Fruit fly (Drosophila melanogaster) whole organism, embryonic: ENCODE results near the gene Ufsp2.

Experiments
- Bteb2 ChIP-seq: fragments of 200-800 bp; sonication (Bioruptor generic); optimal IDR thresholded peaks from 2 replicates; lab custom pipeline; 2016; ENCODE audit warnings: missing biosample characterization, missing genetic modification characterization
- CG10274 ChIP-seq: fragments of 200-800 bp; sonication (Bioruptor generic); optimal IDR thresholded peaks from 3 replicates; lab custom pipeline; 2017; ENCODE audit warnings: missing biosample characterization, mild to moderate bottlenecking, missing genetic modification characterization
- CG10366 ChIP-seq: fragments of 200-800 bp; sonication (Bioruptor generic); IDR thresholded peaks from 2 replicates; pipeline ENCODE4 v1.3.6; 2022; ENCODE audit warnings: missing biosample characterization, missing genetic modification characterization
- CG10431 ChIP-seq: fragments of 200-800 bp; sonication (Bioruptor generic); optimal IDR thresholded peaks from 3 replicates; lab custom pipeline; 2018; ENCODE audit warnings: missing biosample characterization, mild to moderate bottlenecking, missing genetic modification characterization
- CG10543 ChIP-seq: fragments of 200-800 bp; sonication (Bioruptor generic); optimal IDR thresholded peaks from 3 replicates; lab custom pipeline; 2017; ENCODE audit warnings: missing biosample characterization, mild to moderate bottlenecking, missing genetic modification characterization, moderate library complexity
- CG10979 ChIP-seq: fragments of 200-800 bp; sonication (Bioruptor generic); optimal IDR thresholded peaks from 2 replicates; lab custom pipeline; 2018; ENCODE audit warnings: missing biosample characterization, mild to moderate bottlenecking, missing genetic modification characterization, moderate library complexity
- CG12219 ChIP-seq: fragments of 200-800 bp; sonication (Bioruptor generic); optimal IDR thresholded peaks from 3 replicates; lab custom pipeline; 2018; ENCODE audit warnings: missing biosample characterization, mild to moderate bottlenecking, missing genetic modification characterization
- CG13624 ChIP-seq: fragments of 200-800 bp; sonication (Bioruptor generic); optimal IDR thresholded peaks from 2 replicates; lab custom pipeline; 2016; ENCODE audit warnings: missing biosample characterization, missing genetic modification characterization
- CG14050 ChIP-seq: fragments of 200-800 bp; sonication (Bioruptor generic); IDR thresholded peaks from 3 replicates; pipeline ENCODE4 v1.3.6; 2022; ENCODE audit warnings: missing biosample characterization, missing genetic modification characterization
- CG14441 ChIP-seq: fragments of 200-800 bp; sonication (Bioruptor generic); IDR thresholded peaks from 2 replicates; pipeline ENCODE4 v1.3.6; 2022; ENCODE audit warnings: missing biosample characterization, missing genetic modification characterization
- CG1603 ChIP-seq: fragments of 200-800 bp; sonication (Bioruptor generic); optimal IDR thresholded peaks from 2 replicates; lab custom pipeline; 2019; ENCODE audit warnings: missing biosample characterization, mild to moderate bottlenecking, missing genetic modification characterization, moderate library complexity
- CG31441 ChIP-seq: fragments of 200-800 bp; sonication (Bioruptor generic); IDR thresholded peaks from 2 replicates; pipeline ENCODE4 v1.3.6; 2022; ENCODE audit warnings: missing biosample characterization, missing genetic modification characterization
- CG34224 ChIP-seq: fragments of 200-800 bp; sonication (Bioruptor generic); IDR thresholded peaks from 3 replicates; pipeline ENCODE4 v1.3.6; 2022; ENCODE audit warnings: missing biosample characterization, missing genetic modification characterization; ENCODE audit not compliant: partially characterized antibody
- CG34422 ChIP-seq: fragments of 200-800 bp; sonication (Bioruptor generic); IDR thresholded peaks from 3 replicates; pipeline ENCODE4 v1.3.6; 2022; ENCODE audit warnings: missing biosample characterization, missing genetic modification characterization
- CG4404 ChIP-seq: fragments of 200-800 bp; sonication (Bioruptor generic); IDR thresholded peaks from 2 replicates; pipeline ENCODE4 v1.3.6; 2022; ENCODE audit warnings: missing biosample characterization, missing genetic modification characterization
- CG4820 ChIP-seq: fragments of 200-800 bp; sonication (Bioruptor generic); optimal IDR thresholded peaks from 3 replicates; lab custom pipeline; 2016; ENCODE audit warnings: missing biosample characterization, missing genetic modification characterization
- CG5953 ChIP-seq: fragments of 200-800 bp; sonication (Bioruptor generic); IDR thresholded peaks from 2 replicates; pipeline ENCODE4 v1.3.6; 2022; ENCODE audit warnings: missing biosample characterization, missing genetic modification characterization
- CG6175 ChIP-seq: fragments of 200-800 bp; sonication (Bioruptor generic); IDR thresholded peaks from 3 replicates; pipeline ENCODE4 v1.3.6; 2022; ENCODE audit warnings: missing biosample characterization, missing genetic modification characterization
- CG7357 ChIP-seq: fragments of 200-800 bp; sonication (Bioruptor generic); IDR thresholded peaks from 3 replicates; pipeline ENCODE4 v1.3.6; 2022; ENCODE audit warnings: missing biosample characterization, missing genetic modification characterization
- Elba2 ChIP-seq: fragments of 200-800 bp; sonication (Bioruptor generic); optimal IDR thresholded peaks from 3 replicates; lab custom pipeline; 2016; ENCODE audit warnings: missing biosample characterization, missing genetic modification characterization
- Hmr ChIP-seq: fragments of 200-800 bp; sonication (Bioruptor generic); optimal IDR thresholded peaks from 3 replicates; lab custom pipeline; 2017; ENCODE audit warnings: mild to moderate bottlenecking, missing biosample characterization, missing genetic modification reagents, missing genetic modification characterization
- Hr39 ChIP-seq: fragments of >200 bp; optimal IDR thresholded peaks from 2 replicates; lab custom pipeline; 2017
- Mes4 ChIP-seq: fragments of 200-800 bp; sonication (Bioruptor generic); optimal IDR thresholded peaks from 2 replicates; lab custom pipeline; 2016; ENCODE audit warnings: missing biosample characterization, missing genetic modification characterization
- NC2β ChIP-seq: fragments of 200-800 bp; sonication (Bioruptor generic); optimal IDR thresholded peaks from 2 replicates; lab custom pipeline; 2016; ENCODE audit warnings: missing biosample characterization, missing genetic modification characterization
- NK7.1 ChIP-seq: fragments of 200-800 bp; sonication (Bioruptor generic); optimal IDR thresholded peaks from 3 replicates; lab custom pipeline; 2016; ENCODE audit warnings: missing biosample characterization, missing genetic modification characterization
- Poxn ChIP-seq: fragments of 200-800 bp; sonication (Bioruptor generic); IDR thresholded peaks from 2 replicates; pipeline ENCODE4 v1.3.6; 2022; ENCODE audit warnings: missing biosample characterization, missing genetic modification characterization
- Ssrp ChIP-seq: fragments of 200-800 bp; sonication (Bioruptor generic); optimal IDR thresholded peaks from 2 replicates; lab custom pipeline; 2018; ENCODE audit warnings: missing biosample characterization, mild to moderate bottlenecking, missing genetic modification characterization, moderate library complexity
- TFAM ChIP-seq: fragments of 200-800 bp; sonication (Bioruptor generic); optimal IDR thresholded peaks from 2 replicates; lab custom pipeline; 2017; ENCODE audit warnings: missing biosample characterization, missing genetic modification characterization, inconsistent platforms
- Vsx1 ChIP-seq: fragments of 200-800 bp; sonication (Bioruptor generic); optimal IDR thresholded peaks from 2 replicates; lab custom pipeline; 2017; ENCODE audit warnings: missing biosample characterization, mild to moderate bottlenecking, missing genetic modification characterization, missing genetic modification reagents
- YL-1 ChIP-seq: fragments of 200-800 bp; sonication (Bioruptor generic); optimal IDR thresholded peaks from 3 replicates; lab custom pipeline; 2017; ENCODE audit warnings: missing biosample characterization, mild to moderate bottlenecking, missing genetic modification characterization
- ab ChIP-seq: fragments of 200-800 bp; sonication (Bioruptor generic); optimal IDR thresholded peaks from 2 replicates; lab custom pipeline; 2016; ENCODE audit warnings: missing biosample characterization, missing genetic modification characterization
- al ChIP-seq: fragments of 200-800 bp; sonication (Bioruptor generic); IDR thresholded peaks from 2 replicates; pipeline ENCODE4 v1.3.6; 2022; ENCODE audit warnings: missing biosample characterization, missing genetic modification characterization
- ap ChIP-seq: fragments of 200-800 bp; sonication (Bioruptor generic); IDR thresholded peaks from 2 replicates; pipeline ENCODE4 v1.3.6; 2022; ENCODE audit warnings: missing biosample characterization, missing genetic modification characterization
- bab2 ChIP-seq: fragments of 200-800 bp; sonication (Bioruptor generic); optimal IDR thresholded peaks from 2 replicates; lab custom pipeline; 2016; ENCODE audit warnings: missing biosample characterization, missing genetic modification characterization
- bcd ChIP-seq: fragments of 200-800 bp; sonication (Bioruptor generic); optimal IDR thresholded peaks from 2 replicates; lab custom pipeline; 2017; ENCODE audit warnings: missing biosample characterization, mild to moderate bottlenecking, missing genetic modification characterization
- da ChIP-seq: fragments of 200-800 bp; sonication (Bioruptor generic); optimal IDR thresholded peaks from 2 replicates; lab custom pipeline; 2016; ENCODE audit warnings: missing biosample characterization, missing genetic modification characterization
- dan ChIP-seq: fragments of 200-800 bp; sonication (Bioruptor generic); IDR thresholded peaks from 2 replicates; pipeline ENCODE4 v1.3.6; 2022; ENCODE audit warnings: missing biosample characterization, missing genetic modification characterization
- fu2 ChIP-seq: fragments of 200-800 bp; sonication (Bioruptor generic); optimal IDR thresholded peaks from 2 replicates; lab custom pipeline; 2016; ENCODE audit warnings: missing biosample characterization, missing genetic modification characterization
- gsb ChIP-seq: fragments of 200-800 bp; sonication (Bioruptor generic); IDR thresholded peaks from 2 replicates; pipeline ENCODE4 v1.3.6; 2022; ENCODE audit warnings: missing biosample characterization, missing genetic modification characterization
- kni ChIP-seq: fragments of 200-800 bp; sonication (Bioruptor generic); optimal IDR thresholded peaks from 3 replicates; lab custom pipeline; 2017; ENCODE audit warnings: mild to moderate bottlenecking, missing biosample characterization, missing genetic modification reagents, missing genetic modification characterization
- luna ChIP-seq: fragments of 200-800 bp; sonication (Bioruptor generic); optimal IDR thresholded peaks from 2 replicates; lab custom pipeline; 2016; ENCODE audit warnings: missing biosample characterization, missing genetic modification characterization
- nau ChIP-seq: fragments of 200-800 bp; sonication (Bioruptor generic); optimal IDR thresholded peaks from 3 replicates; lab custom pipeline; 2017; ENCODE audit warnings: missing biosample characterization, mild to moderate bottlenecking, missing genetic modification characterization, missing genetic modification reagents
- oc ChIP-seq: fragments of 200-800 bp; sonication (Bioruptor generic); optimal IDR thresholded peaks from 2 replicates; lab custom pipeline; 2018; ENCODE audit warnings: missing biosample characterization, mild to moderate bottlenecking, missing genetic modification characterization, moderate library complexity
- run ChIP-seq: fragments of 200-800 bp; sonication (Bioruptor generic); optimal IDR thresholded peaks from 3 replicates; lab custom pipeline; 2018; ENCODE audit warnings: missing biosample characterization, mild to moderate bottlenecking, missing genetic modification characterization
- sens-2 ChIP-seq: fragments of 200-800 bp; sonication (Bioruptor generic); IDR thresholded peaks from 2 replicates; pipeline ENCODE4 v1.3.6; 2022; ENCODE audit warnings: missing biosample characterization, missing genetic modification characterization
- tap ChIP-seq: fragments of 200-800 bp; optimal IDR thresholded peaks from 3 replicates; lab custom pipeline; 2019; ENCODE audit warnings: missing biosample characterization, mild to moderate bottlenecking, missing genetic modification characterization, moderate library complexity
- tna ChIP-seq: fragments of 200-800 bp; sonication (Bioruptor generic); IDR thresholded peaks from 2 replicates; pipeline ENCODE4 v1.3.6; 2022; ENCODE audit warnings: missing biosample characterization, missing genetic modification characterization; ENCODE audit not compliant: partially characterized antibody
- ttk ChIP-seq: fragments of 200-800 bp; sonication (Bioruptor generic); IDR thresholded peaks from 2 replicates; pipeline ENCODE4 v2.1.2; 2022; ENCODE audit warnings: missing biosample characterization, missing genetic modification characterization
- wor ChIP-seq: fragments of 200-800 bp; sonication (Bioruptor generic); IDR thresholded peaks from 2 replicates; pipeline ENCODE4 v1.3.6; 2022; ENCODE audit warnings: missing biosample characterization, missing genetic modification characterization
- yki ChIP-seq: fragments of >200 bp; optimal IDR thresholded peaks from 3 replicates; lab custom pipeline; 2018

Gene Ufsp2

DNA sequence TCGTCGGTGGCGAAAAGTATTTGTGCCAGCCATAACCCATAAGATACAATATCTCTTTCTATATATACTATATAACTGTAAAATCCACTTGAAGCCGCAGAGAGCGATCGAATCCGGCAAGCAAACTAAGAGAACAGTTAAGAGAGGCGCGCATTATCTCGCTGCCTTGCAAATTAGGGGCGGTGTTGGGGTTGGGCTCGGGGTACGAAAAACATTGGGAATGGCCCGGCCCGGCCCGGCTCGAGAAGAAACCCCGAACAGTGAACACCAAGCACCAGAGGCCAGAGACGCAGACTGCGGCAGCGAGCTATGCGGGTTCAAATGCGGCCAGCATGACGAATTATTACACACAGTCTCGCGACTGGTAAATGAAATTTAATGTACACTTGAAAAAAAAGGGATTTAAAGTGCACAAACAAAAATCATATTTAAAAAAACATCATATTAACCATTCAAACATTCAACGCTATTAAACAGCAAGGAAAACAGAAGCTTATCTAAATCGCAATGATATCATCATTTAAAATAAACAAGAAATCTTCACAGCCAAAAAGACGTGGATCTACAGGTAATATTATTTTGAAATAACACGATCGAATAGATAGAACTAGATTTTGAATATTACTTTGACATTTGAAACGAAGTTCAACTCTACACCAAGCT lies 43.9 kb upstream of the Ufsp2 start (continued):
- TF ChIP-seq ap (GFP tag; lab: Robert Waterston, UW) (no peak), luna (no peak), Bteb2 (no peak), CG13624 (GFP tag; lab: Kevin White, UChicago) (no peak), da (GFP tag; lab: Kevin White, UChicago) (no peak), CG12219 (GFP tag; lab: Kevin White, UChicago) (no peak), CG10979 (tag; lab: Kevin White, UChicago) (peak; percentile 57), wor (GFP tag; lab: Robert Waterston, UW) (peak; percentile 32; the same call in 1 of the 2 replicates), kni (GFP tag; lab: Kevin White, UChicago) (peak; percentile 27), Hr39 (lab: Kevin White, UChicago) (no peak), CG14441 (GFP tag; lab: Robert Waterston, UW) (peak; percentile 63), CG4820 (GFP tag; lab: Kevin White, UChicago) (peak; percentile 44), CG10366 (peak; percentile 35; the same call in 1 of the 2 replicates), bab2 (GFP tag; lab: Kevin White, UChicago) (no peak), YL-1 (GFP tag; lab: Kevin White, UChicago) (no peak), Vsx1 (GFP tag; lab: Kevin White, UChicago) (no peak), oc (tag; lab: Kevin White, UChicago) (peak; percentile 16), CG5953 (GFP tag; lab: Robert Waterston, UW) (no peak), CG10274 (GFP tag; lab: Kevin White, UChicago) (peak; percentile 6), gsb (GFP tag; lab: Robert Waterston, UW) (peak; percentile 47; the same call in 1 of the 2 replicates), Mes4 (GFP tag; lab: Kevin White, UChicago) (no peak), NC2β (no peak)

DNA sequence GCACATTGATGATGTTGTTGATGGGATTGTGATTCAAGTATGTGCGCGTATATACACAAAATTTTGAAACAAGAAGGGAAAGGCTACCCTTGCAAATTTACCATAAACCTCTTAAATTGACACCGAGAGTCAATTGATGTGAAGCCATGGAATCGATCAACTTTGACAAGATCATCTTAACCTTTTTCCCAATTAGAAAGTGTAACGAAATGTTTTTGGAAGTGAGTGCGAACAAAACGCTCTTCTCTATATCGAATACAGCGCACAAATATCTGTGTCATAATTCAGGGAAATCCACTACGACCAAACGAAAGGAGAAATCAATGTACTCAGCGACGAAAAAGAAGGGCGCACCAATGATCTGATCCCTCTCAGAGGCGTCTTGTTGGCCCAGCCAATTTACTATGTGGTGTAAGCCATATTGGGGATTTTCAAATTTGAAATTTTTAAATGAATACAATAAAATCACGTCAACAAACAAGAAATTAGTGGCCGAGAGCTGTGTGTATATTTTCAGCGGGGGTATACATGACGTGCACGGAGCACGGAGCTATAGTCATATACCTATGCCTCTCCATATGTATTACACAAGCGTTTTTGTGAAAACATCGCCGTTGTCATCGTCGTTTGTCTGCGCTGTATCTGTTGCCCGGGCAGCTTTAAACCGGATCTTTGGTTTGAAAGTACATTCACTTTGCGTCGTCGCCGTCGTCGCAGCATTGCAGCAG lies 42.8 kb upstream of the Ufsp2 start:
- TF ChIP-seq CG6175 (GFP tag; lab: Robert Waterston, UW) = no peak
- no peak for TF ChIP-seq ab (GFP tag; lab: Kevin White, UChicago)
- TF ChIP-seq tna = no peak
- 0 out of 3 replicates have a peak, but pooled peaks have one; percentile 8 for TF ChIP-seq CG7357
- 0 out of 3 replicates have a peak, but pooled peaks have one; percentile 24 for TF ChIP-seq CG34422 (GFP tag; lab: Robert Waterston, UW)
- no peak for TF ChIP-seq dan (GFP tag; lab: Robert Waterston, UW)
- peak; percentile 40 for TF ChIP-seq Ssrp (tag; lab: Kevin White, UChicago)
- no peak for TF ChIP-seq Elba2 (GFP tag; lab: Kevin White, UChicago)
- no peak for TF ChIP-seq CG10543 (GFP tag; lab: Kevin White, UChicago)
- no peak for TF ChIP-seq CG4404 (GFP tag; lab: Robert Waterston, UW)
- peak; percentile 36 for TF ChIP-seq CG1603 (tag; lab: Kevin White, UChicago)
- no peak for TF ChIP-seq NK7.1
- peak; percentile 43 for TF ChIP-seq tap (tag; lab: Kevin White, UChicago)
- TF ChIP-seq fu2 = no peak
- peak; percentile 74 for TF ChIP-seq CG10431 (GFP tag; lab: Kevin White, UChicago)
- TF ChIP-seq Hmr (GFP tag; lab: Kevin White, UChicago) = no peak
- TF ChIP-seq CG14050 (GFP tag; lab: Robert Waterston, UW) = no peak
- TF ChIP-seq run = no peak
- no peak for TF ChIP-seq yki (lab: Kevin White, UChicago)
- peak; percentile 24; the same call in 1 of the 2 replicates for TF ChIP-seq al (GFP tag; lab: Robert Waterston, UW)
- no peak for TF ChIP-seq Poxn
- TF ChIP-seq sens-2 (GFP tag; lab: Robert Waterston, UW) = peak; percentile 40; the same call in 1 of the 2 replicates
- TF ChIP-seq bcd (GFP tag; lab: Kevin White, UChicago) = peak; percentile 28
- TF ChIP-seq nau (GFP tag; lab: Kevin White, UChicago) = no peak
- peak; percentile 53 for TF ChIP-seq ttk (GFP tag; lab: Robert Waterston, UW)
- TF ChIP-seq CG31441 = no peak
- no peak for TF ChIP-seq CG34224
- no peak for TF ChIP-seq TFAM (GFP tag; lab: Kevin White, UChicago)
